Fruit fly (Drosophila melanogaster) whole organism, prepupa: ENCODE data around the gene Taf9.

Experiments
- Blimp-1 ChIP-seq: fragments of 200-800 bp; sonication (Bioruptor generic); optimal IDR thresholded peaks from 3 replicates; lab custom pipeline; 2017; ENCODE audit warnings: missing biosample characterization, missing genetic modification characterization, mild to moderate bottlenecking, moderate library complexity, missing genetic modification reagents
- CG10631 ChIP-seq: fragments of 200-800 bp; sonication (Bioruptor generic); optimal IDR thresholded peaks from 2 replicates; lab custom pipeline; 2016; ENCODE audit warnings: missing biosample characterization, missing genetic modification characterization
- CG11762 ChIP-seq: fragments of 200-800 bp; sonication (Bioruptor generic); optimal IDR thresholded peaks from 3 replicates; lab custom pipeline; 2016; ENCODE audit warnings: missing biosample characterization, missing genetic modification characterization; ENCODE audit not compliant: insufficient read depth
- CG15336 ChIP-seq: fragments of 200-800 bp; sonication (Bioruptor generic); IDR thresholded peaks from 2 replicates; pipeline ENCODE4 v1.3.6; 2022; ENCODE audit warnings: missing biosample characterization, missing genetic modification characterization
- CG16779 ChIP-seq: fragments of 200-800 bp; sonication (Bioruptor generic); optimal IDR thresholded peaks from 3 replicates; lab custom pipeline; 2017; ENCODE audit warnings: missing biosample characterization, mild to moderate bottlenecking, missing genetic modification characterization
- CG3032 ChIP-seq: fragments of 200-800 bp; optimal IDR thresholded peaks from 2 replicates; lab custom pipeline; 2019; ENCODE audit warnings: missing biosample characterization, mild to moderate bottlenecking, missing genetic modification characterization, moderate library complexity
- CG31627 ChIP-seq: fragments of 200-800 bp; sonication (Bioruptor generic); optimal IDR thresholded peaks from 3 replicates; lab custom pipeline; 2016; ENCODE audit warnings: missing biosample characterization, missing genetic modification characterization
- CG34406 ChIP-seq: fragments of 200-800 bp; sonication (Bioruptor generic); optimal IDR thresholded peaks from 3 replicates; lab custom pipeline; 2016; ENCODE audit warnings: missing biosample characterization, missing genetic modification characterization
- CG4318 ChIP-seq: fragments of 200-800 bp; sonication (Bioruptor generic); optimal IDR thresholded peaks from 3 replicates; lab custom pipeline; 2017; ENCODE audit warnings: missing biosample characterization, mild to moderate bottlenecking, missing genetic modification characterization
- CG6163 ChIP-seq: fragments of 200-800 bp; sonication (Bioruptor generic); IDR thresholded peaks from 3 replicates; pipeline ENCODE4 v1.3.6; 2022; ENCODE audit warnings: missing biosample characterization, missing genetic modification characterization
- CG6792 ChIP-seq: fragments of 200-800 bp; sonication (Bioruptor generic); optimal IDR thresholded peaks from 3 replicates; lab custom pipeline; 2016; ENCODE audit warnings: missing biosample characterization, missing genetic modification characterization
- CG6854 ChIP-seq: fragments of 200-800 bp; sonication (Bioruptor generic); optimal IDR thresholded peaks from 2 replicates; lab custom pipeline; 2017; ENCODE audit warnings: missing biosample characterization, mild to moderate bottlenecking, missing genetic modification characterization
- CG8632 ChIP-seq: fragments of 200-800 bp; sonication (Bioruptor generic); optimal IDR thresholded peaks from 3 replicates; lab custom pipeline; 2016; ENCODE audit warnings: missing biosample characterization, missing genetic modification characterization
- Eip78C ChIP-seq: fragments of 200-800 bp; sonication (Bioruptor generic); peaks from one replicate; lab custom pipeline; 2016; ENCODE audit warnings: missing biosample characterization, missing genetic modification characterization
- Ets96B ChIP-seq: fragments of 200-800 bp; optimal IDR thresholded peaks from 2 replicates; lab custom pipeline; 2019; ENCODE audit warnings: missing biosample characterization, mild to moderate bottlenecking, missing genetic modification characterization, moderate library complexity
- Gug ChIP-seq: fragments of 200-800 bp; sonication (Bioruptor generic); IDR thresholded peaks from 2 replicates; pipeline ENCODE4 v1.3.6; 2022; ENCODE audit warnings: missing biosample characterization, missing genetic modification characterization
- Hr38 ChIP-seq: sonication (Bioruptor generic); optimal IDR thresholded peaks from 2 replicates; lab custom pipeline; 2016; ENCODE audit warnings: missing biosample characterization, missing genetic modification characterization
- Hr39 ChIP-seq: fragments of 200-800 bp; sonication (Bioruptor generic); optimal IDR thresholded peaks from 2 replicates; lab custom pipeline; 2016; ENCODE audit warnings: missing biosample characterization, missing genetic modification characterization
- Hr4 ChIP-seq: fragments of 200-800 bp; sonication (Bioruptor generic); optimal IDR thresholded peaks from 3 replicates; lab custom pipeline; 2016; ENCODE audit warnings: missing biosample characterization, missing genetic modification characterization
- Lpt ChIP-seq: fragments of 200-800 bp; sonication (Bioruptor generic); optimal IDR thresholded peaks from 3 replicates; lab custom pipeline; 2016; ENCODE audit warnings: missing biosample characterization, missing genetic modification characterization
- Met ChIP-seq: fragments of 200-800 bp; sonication (Bioruptor generic); optimal IDR thresholded peaks from 3 replicates; lab custom pipeline; 2016; ENCODE audit warnings: missing biosample characterization, missing genetic modification characterization
- OdsH ChIP-seq: fragments of 200-800 bp; sonication (Bioruptor generic); optimal IDR thresholded peaks from 3 replicates; lab custom pipeline; 2016; ENCODE audit warnings: missing biosample characterization, missing genetic modification characterization
- Smox ChIP-seq: fragments of 200-800 bp; sonication (Bioruptor generic); optimal IDR thresholded peaks from 3 replicates; lab custom pipeline; 2016; ENCODE audit warnings: missing biosample characterization, missing genetic modification characterization
- Sox102F ChIP-seq: fragments of 200-800 bp; sonication (Bioruptor generic); optimal IDR thresholded peaks from 2 replicates; lab custom pipeline; 2016; ENCODE audit warnings: missing biosample characterization, mild to moderate bottlenecking, missing genetic modification characterization
- Sox14 ChIP-seq: fragments of 200-800 bp; sonication (Bioruptor generic); optimal IDR thresholded peaks from 3 replicates; lab custom pipeline; 2016; ENCODE audit warnings: missing biosample characterization, missing genetic modification characterization
- cyc ChIP-seq: fragments of 200-800 bp; sonication (Bioruptor generic); optimal IDR thresholded peaks from 3 replicates; lab custom pipeline; 2016; ENCODE audit warnings: missing biosample characterization, missing genetic modification characterization
- dsx ChIP-seq: fragments of 200-800 bp; optimal IDR thresholded peaks from 3 replicates; lab custom pipeline; 2019; ENCODE audit warnings: missing biosample characterization, mild to moderate bottlenecking, missing genetic modification characterization, moderate library complexity; ENCODE audit not compliant: poor library complexity, severe bottlenecking
- eg ChIP-seq: fragments of 200-800 bp; sonication (Bioruptor generic); IDR thresholded peaks from 3 replicates; pipeline ENCODE4 v1.3.6; 2022; ENCODE audit warnings: missing biosample characterization, missing genetic modification characterization
- esn ChIP-seq: fragments of 200-800 bp; sonication (Bioruptor generic); optimal IDR thresholded peaks from 2 replicates; lab custom pipeline; 2016; ENCODE audit warnings: missing biosample characterization, mild to moderate bottlenecking, missing genetic modification characterization, moderate library complexity
- fd85E ChIP-seq: fragments of 200-800 bp; sonication (Bioruptor generic); optimal IDR thresholded peaks from 3 replicates; lab custom pipeline; 2016; ENCODE audit warnings: missing biosample characterization, missing genetic modification characterization
- fkh ChIP-seq: fragments of 200-800 bp; sonication (Bioruptor generic); optimal IDR thresholded peaks from 3 replicates; lab custom pipeline; 2017; ENCODE audit warnings: missing biosample characterization, mild to moderate bottlenecking, missing genetic modification characterization, moderate library complexity
- lz ChIP-seq: fragments of 200-800 bp; sonication (Bioruptor generic); optimal IDR thresholded peaks from 3 replicates; lab custom pipeline; 2016; ENCODE audit warnings: missing biosample characterization, missing genetic modification characterization
- pdm3 ChIP-seq: fragments of 200-800 bp; sonication (Bioruptor generic); optimal IDR thresholded peaks from 3 replicates; lab custom pipeline; 2016; ENCODE audit warnings: missing biosample characterization, missing genetic modification characterization
- ss ChIP-seq, 2 experiments: fragments of 200-800 bp; sonication (Bioruptor generic); optimal IDR thresholded peaks; 2 replicates in 1 of 2; 3 replicates in 1 of 2; lab custom pipeline; 2017 to 2018; ENCODE audit warnings: mild to moderate bottlenecking in 2 of 2, missing biosample characterization in 2 of 2, missing genetic modification characterization in 2 of 2, moderate library complexity in 1 of 2
- svp ChIP-seq: fragments of 200-800 bp; sonication (Bioruptor generic); peaks from one replicate; lab custom pipeline; 2016; ENCODE audit warnings: missing biosample characterization, missing genetic modification characterization
- topi ChIP-seq: fragments of 200-800 bp; sonication (Bioruptor generic); optimal IDR thresholded peaks from 3 replicates; lab custom pipeline; 2016; ENCODE audit warnings: missing biosample characterization, missing genetic modification characterization
- vri ChIP-seq: fragments of 200-800 bp; sonication (Bioruptor generic); optimal IDR thresholded peaks from 3 replicates; lab custom pipeline; 2016; ENCODE audit warnings: missing biosample characterization, mild to moderate bottlenecking, missing genetic modification characterization

Gene Taf9

dm6 chrX:17820252-17820651 lies 21.7 kb upstream of the Taf9 start (continued):
- no peak for TF ChIP-seq Hr4 (GFP tag; lab: Kevin White, UChicago)

dm6 chrX:17821466-17821865 lies 20.5 kb upstream of the Taf9 start:
- no peak for TF ChIP-seq CG34406
- no peak for TF ChIP-seq fd85E (GFP tag; lab: Kevin White, UChicago)
- no peak for TF ChIP-seq CG6163 (GFP tag; lab: Robert Waterston, UW)
- no peak for TF ChIP-seq ss (GFP tag; optimal IDR thresholded peaks at IDR 0.05; lab: Kevin White, UChicago)
- peak; percentile 9 for TF ChIP-seq fkh
- peak; percentile 34 for TF ChIP-seq svp (GFP tag; lab: Kevin White, UChicago)
- TF ChIP-seq Hr39, result peak; percentile 7
- TF ChIP-seq Eip78C (GFP tag; lab: Kevin White, UChicago), result peak; percentile 33
- no peak for TF ChIP-seq Ets96B (tag; lab: Kevin White, UChicago)

- TF ChIP-seq OdsH (GFP tag; lab: Kevin White, UChicago) (peak; percentile 33), eg (GFP tag; lab: Robert Waterston, UW) (0 out of 3 replicates have a peak, but pooled peaks have one; percentile 10), CG15336 (GFP tag; lab: Robert Waterston, UW) (peak; percentile 46), CG10631 (peak; percentile 1), CG31627 (GFP tag; lab: Kevin White, UChicago) (peak; percentile 32), pdm3 (peak; percentile 27), Blimp-1 (GFP tag; lab: Kevin White, UChicago) (no peak), vri (peak; percentile 33), Met (peak; percentile 37), Sox102F (GFP tag; lab: Kevin White, UChicago) (peak; percentile 45), CG11762 (GFP tag; lab: Kevin White, UChicago) (no peak), Ets96B (tag; lab: Kevin White, UChicago) (no peak), Hr38 (GFP tag; lab: Kevin White, UChicago) (no peak), CG6792 (GFP tag; lab: Kevin White, UChicago) (no peak), svp (GFP tag; lab: Kevin White, UChicago) (peak; percentile 52), CG8632 (GFP tag; lab: Kevin White, UChicago) (peak; percentile 22), topi (peak; percentile 47), CG6854 (peak; percentile 79), ss (GFP tag; optimal IDR thresholded peaks at IDR 0.05; lab: Kevin White, UChicago) (peak; percentile 60 to 61), CG16779 (tag; lab: Kevin White, UChicago) (peak; percentile 20), Gug (GFP tag; lab: Robert Waterston, UW) (no peak), esn (GFP tag; lab: Kevin White, UChicago) (peak; percentile 48), Sox14 (peak; percentile 15), lz (GFP tag; lab: Kevin White, UChicago) (peak; percentile 26), CG4318 (GFP tag; lab: Kevin White, UChicago) (no peak), cyc (peak; percentile 15), dsx (peak; percentile 13), Smox (peak; percentile 34), fkh (peak; percentile 94), Eip78C (GFP tag; lab: Kevin White, UChicago) (peak; percentile 75), CG3032 (tag; lab: Kevin White, UChicago) (peak; percentile 14), Hr39 (peak; percentile 1), Lpt (peak; percentile 52)
Measured at dm6 chrX:17826807-17827703, 14.9 kb upstream of the Taf9 start, which contains the start of gene Socs16D. Gene Socs16D (minus strand): TSS chrX:17827564.
